Fruit fly (Drosophila melanogaster) whole organism, embryonic: ENCODE results near the gene Usp5.

Experiments used
- CG10321 ChIP-seq: fragments of 200-800 bp; sonication (Bioruptor generic); IDR thresholded peaks from 2 replicates; pipeline ENCODE4 v1.3.6; 2022; ENCODE audit warnings: missing biosample characterization, missing genetic modification characterization
- CG11085 ChIP-seq: fragments of 200-800 bp; sonication (Bioruptor generic); IDR thresholded peaks from 2 replicates; pipeline ENCODE4 v1.3.6; 2022; ENCODE audit warnings: missing biosample characterization, missing genetic modification characterization
- CG12071 ChIP-seq: fragments of 200-800 bp; sonication (Bioruptor generic); optimal IDR thresholded peaks from 3 replicates; lab custom pipeline; 2018; ENCODE audit warnings: missing biosample characterization, mild to moderate bottlenecking, missing genetic modification characterization
- CG12391 ChIP-seq: fragments of 200-800 bp; sonication (Bioruptor generic); optimal IDR thresholded peaks from 3 replicates; lab custom pipeline; 2018; ENCODE audit warnings: missing biosample characterization, mild to moderate bottlenecking, missing genetic modification characterization, moderate library complexity
- CG13894 ChIP-seq: fragments of 200-800 bp; sonication (Bioruptor generic); optimal IDR thresholded peaks from 3 replicates; lab custom pipeline; 2018; ENCODE audit warnings: missing biosample characterization, mild to moderate bottlenecking, missing genetic modification characterization, moderate library complexity
- CG16779 ChIP-seq: fragments of 200-800 bp; sonication (Bioruptor generic); IDR thresholded peaks from 2 replicates; pipeline ENCODE4 v1.3.6; 2022; ENCODE audit warnings: missing biosample characterization, missing genetic modification characterization
- CG17802 ChIP-seq: fragments of 200-800 bp; sonication (Bioruptor generic); optimal IDR thresholded peaks from 2 replicates; lab custom pipeline; 2018; ENCODE audit warnings: missing biosample characterization, mild to moderate bottlenecking, missing genetic modification characterization, moderate library complexity
- CG18476 ChIP-seq: fragments of 200-800 bp; sonication (Bioruptor generic); optimal IDR thresholded peaks from 2 replicates; lab custom pipeline; 2016; ENCODE audit warnings: missing biosample characterization, mild to moderate bottlenecking, missing genetic modification characterization
- CG18619 ChIP-seq: fragments of 200-800 bp; sonication (Bioruptor generic); optimal IDR thresholded peaks from 3 replicates; lab custom pipeline; 2017; ENCODE audit warnings: missing biosample characterization, mild to moderate bottlenecking, missing genetic modification characterization
- CG34376 ChIP-seq: fragments of 200-800 bp; sonication (Bioruptor generic); optimal IDR thresholded peaks from 2 replicates; lab custom pipeline; 2018; ENCODE audit warnings: missing biosample characterization, mild to moderate bottlenecking, missing genetic modification characterization
- CG3995 ChIP-seq: fragments of 200-800 bp; sonication (Bioruptor generic); optimal IDR thresholded peaks from 3 replicates; lab custom pipeline; 2016; ENCODE audit warnings: missing biosample characterization, missing genetic modification characterization
- CG5180 ChIP-seq: fragments of 200-800 bp; sonication (Bioruptor generic); optimal IDR thresholded peaks from 3 replicates; lab custom pipeline; 2017; ENCODE audit warnings: missing biosample characterization, missing genetic modification characterization, mild to moderate bottlenecking, moderate library complexity, missing genetic modification reagents
- CG6254 ChIP-seq: fragments of 200-800 bp; sonication (Bioruptor generic); optimal IDR thresholded peaks from 3 replicates; lab custom pipeline; 2017; ENCODE audit warnings: mild to moderate bottlenecking, missing biosample characterization, missing genetic modification reagents, missing genetic modification characterization
- CG7963 ChIP-seq: fragments of 200-800 bp; sonication (Bioruptor generic); IDR thresholded peaks from 3 replicates; pipeline ENCODE4 v1.3.6; 2022; ENCODE audit warnings: missing biosample characterization, missing genetic modification characterization; ENCODE audit not compliant: partially characterized antibody
- CG8290 ChIP-seq, 3 experiments: fragments of 200-800 bp; sonication (Bioruptor generic); optimal IDR thresholded peaks; 2 replicates each; lab custom pipeline; 2016 to 2019; ENCODE audit warnings: missing biosample characterization in 3 of 3, missing genetic modification characterization in 3 of 3, mild to moderate bottlenecking in 2 of 3, moderate library complexity in 1 of 3
- D19B ChIP-seq: fragments of 200-800 bp; sonication (Bioruptor generic); optimal IDR thresholded peaks from 2 replicates; lab custom pipeline; 2017; ENCODE audit warnings: missing biosample characterization, mild to moderate bottlenecking, missing genetic modification characterization
- Dek ChIP-seq: fragments of 200-800 bp; sonication (Bioruptor generic); optimal IDR thresholded peaks from 3 replicates; lab custom pipeline; 2019; ENCODE audit warnings: missing biosample characterization, mild to moderate bottlenecking, missing genetic modification characterization, moderate library complexity
- Doc3 ChIP-seq: fragments of 200-800 bp; sonication (Bioruptor generic); IDR thresholded peaks from 3 replicates; pipeline ENCODE4 v1.3.6; 2022; ENCODE audit warnings: missing biosample characterization, missing genetic modification characterization; ENCODE audit not compliant: partially characterized antibody
- HLH54F ChIP-seq: fragments of 200-800 bp; sonication (Bioruptor generic); optimal IDR thresholded peaks from 3 replicates; lab custom pipeline; 2016; ENCODE audit warnings: missing biosample characterization, missing genetic modification characterization
- Hr78 ChIP-seq, 2 experiments: fragments of 200-800 bp in 1 of 2; fragments of >200 bp in 1 of 2; sonication (Bioruptor generic) in 1 of 2; optimal IDR thresholded peaks; 2 replicates each; lab custom pipeline; 2017 to 2019; ENCODE audit warnings: missing biosample characterization in 2 of 2, missing genetic modification characterization in 2 of 2, mild to moderate bottlenecking in 1 of 2, moderate library complexity in 1 of 2
- Meics ChIP-seq: fragments of 200-800 bp; sonication (Bioruptor generic); optimal IDR thresholded peaks from 2 replicates; lab custom pipeline; 2017; ENCODE audit warnings: missing biosample characterization, mild to moderate bottlenecking, missing genetic modification characterization
- Myb ChIP-seq: fragments of 200-800 bp; sonication (Bioruptor generic); optimal IDR thresholded peaks from 2 replicates; lab custom pipeline; 2016; ENCODE audit warnings: missing biosample characterization, missing genetic modification characterization
- NK7.1 ChIP-seq: fragments of 200-800 bp; sonication (Bioruptor generic); optimal IDR thresholded peaks from 3 replicates; lab custom pipeline; 2016; ENCODE audit warnings: missing biosample characterization, missing genetic modification characterization
- Nf-YA ChIP-seq: fragments of 200-800 bp; sonication (Bioruptor generic); IDR thresholded peaks from 2 replicates; pipeline ENCODE4 v1.3.6; 2022; ENCODE audit warnings: missing biosample characterization, missing genetic modification characterization
- Sry-δ ChIP-seq: fragments of 200-800 bp; sonication (Bioruptor generic); optimal IDR thresholded peaks from 2 replicates; lab custom pipeline; 2016; ENCODE audit warnings: missing biosample characterization, missing genetic modification characterization
- Ssrp ChIP-seq: fragments of 200-800 bp; sonication (Bioruptor generic); optimal IDR thresholded peaks from 2 replicates; lab custom pipeline; 2018; ENCODE audit warnings: missing biosample characterization, mild to moderate bottlenecking, missing genetic modification characterization, moderate library complexity
- ac ChIP-seq: fragments of 200-800 bp; sonication (Bioruptor generic); optimal IDR thresholded peaks from 3 replicates; lab custom pipeline; 2017; ENCODE audit warnings: missing biosample characterization, mild to moderate bottlenecking, missing genetic modification characterization
- al ChIP-seq: fragments of 200-800 bp; sonication (Bioruptor generic); IDR thresholded peaks from 2 replicates; pipeline ENCODE4 v1.3.6; 2022; ENCODE audit warnings: missing biosample characterization, missing genetic modification characterization
- aop ChIP-seq: fragments of 200-800 bp; sonication (Bioruptor generic); IDR thresholded peaks from 2 replicates; pipeline ENCODE4 v1.3.6; 2022; ENCODE audit warnings: missing biosample characterization, missing genetic modification characterization
- chinmo ChIP-seq: fragments of 200-800 bp; sonication (Bioruptor generic); IDR thresholded peaks from 4 replicates; pipeline ENCODE4 v1.3.6; 2022; ENCODE audit warnings: missing biosample characterization, missing genetic modification characterization; ENCODE audit not compliant: partially characterized antibody
- crp ChIP-seq, 2 experiments: fragments of 200-800 bp; sonication (Bioruptor generic); optimal IDR thresholded peaks; 2 replicates in 1 of 2; 3 replicates in 1 of 2; lab custom pipeline; 2017; ENCODE audit warnings: missing biosample characterization in 2 of 2, missing genetic modification characterization in 2 of 2, mild to moderate bottlenecking in 1 of 2, moderate library complexity in 1 of 2
- ftz-f1 ChIP-seq: fragments of 200-800 bp; sonication (Bioruptor generic); optimal IDR thresholded peaks from 2 replicates; lab custom pipeline; 2016; ENCODE audit warnings: missing biosample characterization, missing genetic modification characterization
- gce ChIP-seq: fragments of 200-800 bp; sonication (Bioruptor generic); IDR thresholded peaks from 3 replicates; pipeline ENCODE4 v1.3.6; 2022; ENCODE audit warnings: missing biosample characterization, missing genetic modification characterization
- gcm ChIP-seq: fragments of 200-800 bp; sonication (Bioruptor generic); optimal IDR thresholded peaks from 2 replicates; lab custom pipeline; 2019; ENCODE audit warnings: missing biosample characterization, mild to moderate bottlenecking, missing genetic modification characterization, moderate library complexity
- gfzf ChIP-seq: fragments of 200-800 bp; sonication (Bioruptor generic); optimal IDR thresholded peaks from 2 replicates; lab custom pipeline; 2016; ENCODE audit warnings: missing biosample characterization, mild to moderate bottlenecking, missing genetic modification characterization, moderate library complexity
- ind ChIP-seq: fragments of 200-800 bp; sonication (Bioruptor generic); optimal IDR thresholded peaks from 3 replicates; lab custom pipeline; 2016; ENCODE audit warnings: missing biosample characterization, missing genetic modification characterization
- ken ChIP-seq: fragments of 200-800 bp; sonication (Bioruptor generic); IDR thresholded peaks from 3 replicates; pipeline ENCODE4 v1.3.6; 2022; ENCODE audit warnings: missing biosample characterization, missing genetic modification characterization
- onecut ChIP-seq: fragments of 200-800 bp; sonication (Bioruptor generic); IDR thresholded peaks from 2 replicates; pipeline ENCODE4 v1.3.6; 2022; ENCODE audit warnings: missing biosample characterization, missing genetic modification characterization
- org-1 ChIP-seq: fragments of 200-800 bp; sonication (Bioruptor generic); optimal IDR thresholded peaks from 2 replicates; lab custom pipeline; 2017; ENCODE audit warnings: missing biosample characterization, missing genetic modification characterization
- sima ChIP-seq: fragments of 200-800 bp; sonication (Bioruptor generic); optimal IDR thresholded peaks from 2 replicates; lab custom pipeline; 2016; ENCODE audit warnings: missing biosample characterization, missing genetic modification characterization
- slbo ChIP-seq: fragments of 200-800 bp; sonication (Bioruptor generic); IDR thresholded peaks from 2 replicates; pipeline ENCODE4 v1.3.6; 2022; ENCODE audit warnings: missing biosample characterization, missing genetic modification characterization
- slou ChIP-seq: fragments of 200-800 bp; sonication (Bioruptor generic); optimal IDR thresholded peaks from 3 replicates; lab custom pipeline; 2016; ENCODE audit warnings: missing biosample characterization, missing genetic modification characterization
- sna ChIP-seq: fragments of 200-800 bp; sonication (Bioruptor generic); IDR thresholded peaks from 2 replicates; pipeline ENCODE4 v1.3.6; 2022; ENCODE audit warnings: missing biosample characterization, missing genetic modification characterization; ENCODE audit not compliant: partially characterized antibody
- sr ChIP-seq: fragments of 200-800 bp; sonication (Bioruptor generic); IDR thresholded peaks from 3 replicates; pipeline ENCODE4 v1.3.6; 2022; ENCODE audit warnings: missing biosample characterization, missing genetic modification characterization
- stwl ChIP-seq: fragments of 200-800 bp; sonication (Bioruptor generic); optimal IDR thresholded peaks from 3 replicates; lab custom pipeline; 2018; ENCODE audit warnings: missing biosample characterization, mild to moderate bottlenecking, missing genetic modification characterization, moderate library complexity
- tgo ChIP-seq: fragments of 200-800 bp; sonication (Bioruptor generic); IDR thresholded peaks from 3 replicates; pipeline ENCODE4 v1.3.6; 2022; ENCODE audit warnings: missing biosample characterization, missing genetic modification characterization
- trem ChIP-seq: fragments of 200-800 bp; optimal IDR thresholded peaks from 3 replicates; lab custom pipeline; 2019; ENCODE audit warnings: missing biosample characterization, mild to moderate bottlenecking, missing genetic modification characterization, moderate library complexity
- unpg ChIP-seq: fragments of 200-800 bp; sonication (Bioruptor generic); optimal IDR thresholded peaks from 3 replicates; lab custom pipeline; 2018; ENCODE audit warnings: missing biosample characterization, mild to moderate bottlenecking, missing genetic modification characterization, moderate library complexity
- yki ChIP-seq: fragments of >200 bp; optimal IDR thresholded peaks from 3 replicates; lab custom pipeline; 2018

Gene Usp5

DNA sequence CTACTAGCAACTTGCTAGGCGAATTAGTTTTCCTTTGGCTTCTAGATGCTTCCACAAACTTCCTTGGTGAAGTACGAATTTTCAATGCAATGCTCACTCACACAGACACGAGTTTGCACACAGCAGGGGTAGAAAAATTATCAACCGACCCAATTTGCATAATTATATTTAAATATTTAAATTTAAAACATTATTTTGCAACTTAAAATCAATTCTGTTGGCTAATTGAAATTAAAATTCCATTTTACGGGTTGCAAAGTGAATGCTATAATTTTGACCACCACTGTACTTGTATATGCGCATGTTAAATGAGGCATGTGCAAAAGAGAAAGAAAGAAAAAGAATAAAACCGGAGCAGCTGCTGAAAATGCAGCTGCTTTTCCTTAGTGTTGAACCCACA lies 45.9 kb upstream of the Usp5 start (continued):
- peak; percentile 89 for TF ChIP-seq CG13894 (tag; lab: Kevin White, UChicago)
- peak; percentile 90 for TF ChIP-seq CG18619 (GFP tag; lab: Kevin White, UChicago)
- TF ChIP-seq CG5180, result peak; percentile 80
- TF ChIP-seq CG6254 (GFP tag; lab: Kevin White, UChicago), result peak; percentile 93
- peak in 1 of 2 experiments; percentile 70 for TF ChIP-seq Hr78 (GFP tag; optimal IDR thresholded peaks at IDR 0.05; lab: Kevin White, UChicago)
- TF ChIP-seq Meics (GFP tag; lab: Kevin White, UChicago), result peak; percentile 94
- TF ChIP-seq Dek (tag; lab: Kevin White, UChicago), result peak; percentile 93
- TF ChIP-seq slbo, result peak; percentile 94
- TF ChIP-seq CG8290 (GFP tag; optimal IDR thresholded peaks at IDR 0.05; lab: Kevin White, UChicago), result peak; percentile 75
- TF ChIP-seq CG8290 (tag; optimal IDR thresholded peaks at IDR 0.05; lab: Kevin White, UChicago), result peak in 1 of 2 experiments; percentile 82
- TF ChIP-seq sna (GFP tag; lab: Robert Waterston, UW), result no peak

DNA sequence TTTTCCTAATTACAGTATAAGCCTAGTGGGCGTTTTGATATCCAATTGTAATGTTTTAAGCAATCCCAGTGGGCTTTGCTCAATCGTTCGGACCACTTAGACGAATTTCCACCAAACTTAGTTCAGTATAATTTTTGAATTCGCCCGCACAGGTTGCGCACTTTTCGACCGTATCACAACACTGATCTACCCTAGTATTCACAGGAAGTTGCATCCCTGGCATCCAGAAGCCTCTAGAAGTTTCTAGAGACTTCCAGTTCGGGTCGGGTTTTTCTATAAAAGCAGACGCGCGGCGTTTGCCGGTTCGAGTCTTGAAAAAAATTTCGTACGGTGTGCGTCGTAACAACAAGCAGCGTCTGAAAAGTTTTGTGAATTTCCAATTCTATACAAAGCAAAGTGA lies 44.8 kb upstream of the Usp5 start, which contains the start of gene Hsp83:
Gene Hsp83, plus strand, starts transcription at position 58 of the 400 bp plus-strand sequence.
- TF ChIP-seq CG10321 (GFP tag; lab: Robert Waterston, UW) (peak; percentile 77), org-1 (GFP tag; lab: Kevin White, UChicago) (peak; percentile 95), Ssrp (tag; lab: Kevin White, UChicago) (peak; percentile 58), gfzf (GFP tag; lab: Kevin White, UChicago) (peak; percentile 23), CG18476 (GFP tag; lab: Kevin White, UChicago) (peak; percentile 83), chinmo (GFP tag; lab: Robert Waterston, UW) (peak; percentile 84; the same call in 3 of the 4 replicates), Nf-YA (peak; percentile 92), aop (0 out of 2 replicates have a peak, but pooled peaks have one; percentile 41), al (peak; percentile 70), CG3995 (GFP tag; lab: Kevin White, UChicago) (peak; percentile 81), HLH54F (GFP tag; lab: Kevin White, UChicago) (peak; percentile 88), unpg (GFP tag; lab: Kevin White, UChicago) (peak; percentile 94), ind (peak; percentile 84), CG16779 (GFP tag; lab: Robert Waterston, UW) (peak; percentile 96), CG12391 (peak; percentile 95), gcm (peak; percentile 98), ac (GFP tag; lab: Kevin White, UChicago) (peak; percentile 93), sima (GFP tag; lab: Kevin White, UChicago) (peak; percentile 92), stwl (peak; percentile 85), CG12071 (GFP tag; lab: Kevin White, UChicago) (peak; percentile 99), D19B (GFP tag; lab: Kevin White, UChicago) (peak; percentile 87), Doc3 (GFP tag; lab: Robert Waterston, UW) (no peak), yki (no peak), CG7963 (GFP tag; lab: Robert Waterston, UW) (no peak), trem (peak; percentile 83), CG34376 (peak; percentile 100), crp (GFP tag; optimal IDR thresholded peaks at IDR 0.05; lab: Kevin White, UChicago) (no peak), CG17802 (tag; lab: Kevin White, UChicago) (peak; percentile 86), slou (peak; percentile 81), Sry-δ (GFP tag; lab: Kevin White, UChicago) (no peak), ftz-f1 (peak; percentile 80), CG11085 (GFP tag; lab: Robert Waterston, UW) (peak; percentile 87), ken (GFP tag; lab: Robert Waterston, UW) (peak; percentile 92), Myb (no peak), tgo (GFP tag; lab: Robert Waterston, UW) (peak; percentile 85), sr (GFP tag; lab: Robert Waterston, UW) (peak; percentile 96), gce (GFP tag; lab: Robert Waterston, UW) (peak; percentile 98), onecut (GFP tag; lab: Robert Waterston, UW) (peak; percentile 96), NK7.1 (GFP tag; lab: Kevin White, UChicago) (peak; percentile 95)
